Worm (Caenorhabditis elegans): ENCODE measurements around the gene apd-3.

apd-3 gene

ce11 chrII:3553453-3553852 is 7.2 kb upstream of the apd-3 start, which contains the start of gene dnc-3:
TSS of gene dnc-3 (plus strand) at chrII:3553724.
- no peak for TF ChIP-seq klf-2 (GFP tag; conservative IDR thresholded peaks at IDR 0.05)
- TF ChIP-seq cog-1 (tag; optimal IDR thresholded peaks at IDR 0.05), result peak; percentile 27

DNA sequence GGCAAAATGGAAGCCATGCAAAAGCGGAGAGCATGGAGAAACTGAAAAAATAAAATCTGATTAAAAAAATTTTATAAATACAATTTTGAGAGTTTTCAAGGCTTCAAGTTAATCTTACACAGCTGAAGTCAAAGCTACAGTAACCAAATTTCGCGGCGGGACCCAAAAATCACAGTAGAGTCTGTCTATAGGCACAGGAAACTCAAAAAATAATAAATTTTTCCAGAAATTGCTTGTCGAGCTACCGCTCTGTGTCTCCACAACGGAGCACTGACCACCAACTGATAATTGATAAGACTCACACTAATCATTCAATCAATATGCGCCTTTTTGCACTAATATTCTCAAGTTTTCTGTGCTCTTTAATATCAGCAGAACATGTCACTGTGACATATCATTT is 4.1 kb upstream of the apd-3 start, which contains the start of gene W10G11.19:
TSS of gene W10G11.19 (plus strand) at position 301 of the 400 bp plus-strand sequence.
- no peak for TF ChIP-seq med-1 (GFP tag; optimal IDR thresholded peaks at IDR 0.05; ENCODE audit: insufficient read depth)
- no peak for TF ChIP-seq ztf-29 (GFP tag; IDR thresholded peaks at IDR 0.05)

ce11 chrII:3547282-3547681 is 1.1 kb upstream of the apd-3 start:
- TF ChIP-seq med-1 (GFP tag; optimal IDR thresholded peaks at IDR 0.05; ENCODE audit: insufficient read depth), result no peak
- no peak; the same call in 1 of the 2 replicates for TF ChIP-seq ztf-29 (GFP tag; IDR thresholded peaks at IDR 0.05)
- no peak for TF ChIP-seq flt-1 (GFP tag; IDR thresholded peaks at IDR 0.05)

DNA sequence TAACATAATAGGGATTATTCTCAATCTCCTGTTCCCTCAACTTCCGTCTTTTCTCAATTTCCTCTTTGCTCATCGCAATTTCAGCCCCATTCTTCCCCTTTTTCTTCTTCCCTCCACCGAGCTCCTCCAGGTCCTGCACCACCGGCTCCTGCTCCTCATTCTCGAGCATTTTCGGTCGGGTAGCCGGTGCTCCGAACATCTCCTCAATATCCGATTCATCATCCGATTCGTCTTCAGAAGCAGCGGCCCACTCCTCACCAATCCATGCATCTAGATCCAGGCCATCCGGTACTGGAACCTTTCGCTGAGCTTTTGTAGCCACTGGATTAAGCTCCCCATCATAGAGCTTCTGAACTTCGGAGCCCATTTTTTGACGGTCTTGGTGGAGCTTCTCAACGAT is 6.1 kb downstream of the apd-3 start:
- TF ChIP-seq med-1 (GFP tag; optimal IDR thresholded peaks at IDR 0.05; ENCODE audit: insufficient read depth) (no peak), klf-2 (GFP tag; conservative IDR thresholded peaks at IDR 0.05) (no peak), cog-1 (tag; optimal IDR thresholded peaks at IDR 0.05) (no peak), ref-1 (GFP tag; conservative IDR thresholded peaks at IDR 0.05) (no peak), ztf-29 (GFP tag; IDR thresholded peaks at IDR 0.05) (no peak), ztf-23 (GFP tag; IDR thresholded peaks at IDR 0.05) (no peak), tab-1 (GFP tag; IDR thresholded peaks at IDR 0.05) (no peak), flt-1 (GFP tag; IDR thresholded peaks at IDR 0.05) (no peak), T22C8.4 (GFP tag; IDR thresholded peaks at IDR 0.05) (no peak)

DNA sequence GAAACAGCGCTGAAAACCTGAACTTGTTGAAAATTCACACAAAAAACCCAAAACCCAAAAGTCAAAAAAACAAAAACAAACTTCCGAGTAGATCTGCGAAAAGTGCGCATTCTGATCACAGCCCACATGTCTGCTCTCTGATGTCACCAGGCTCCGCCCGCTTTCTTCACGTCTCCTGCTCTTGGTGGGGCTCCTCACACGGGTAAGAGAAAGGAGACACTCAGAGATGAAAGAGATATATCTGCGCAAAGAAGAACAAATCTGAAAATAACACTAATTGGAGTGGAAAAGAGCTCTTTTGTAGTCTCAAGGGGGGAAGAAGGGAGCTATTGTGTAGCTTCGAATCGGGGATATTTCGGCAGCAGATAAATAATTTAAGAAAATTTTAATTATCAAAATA is 18.0 kb downstream of the apd-3 start, which contains the start of gene ncs-6:
TSS of gene ncs-6 (minus strand) at position 261 of the 400 bp plus-strand sequence.
- no peak for TF ChIP-seq ref-1 (GFP tag; conservative IDR thresholded peaks at IDR 0.05)
- no peak for TF ChIP-seq ztf-23 (GFP tag; IDR thresholded peaks at IDR 0.05)
- no peak for TF ChIP-seq ztf-29 (GFP tag; IDR thresholded peaks at IDR 0.05)
- no peak for TF ChIP-seq tab-1 (GFP tag; IDR thresholded peaks at IDR 0.05)
- TF ChIP-seq klf-2 (GFP tag; conservative IDR thresholded peaks at IDR 0.05), result no peak
- TF ChIP-seq med-1 (GFP tag; optimal IDR thresholded peaks at IDR 0.05; ENCODE audit: insufficient read depth), result no peak
- no peak for TF ChIP-seq cog-1 (tag; optimal IDR thresholded peaks at IDR 0.05)
- TF ChIP-seq flt-1 (GFP tag; IDR thresholded peaks at IDR 0.05), result no peak
- no peak for TF ChIP-seq T22C8.4 (GFP tag; IDR thresholded peaks at IDR 0.05)

DNA sequence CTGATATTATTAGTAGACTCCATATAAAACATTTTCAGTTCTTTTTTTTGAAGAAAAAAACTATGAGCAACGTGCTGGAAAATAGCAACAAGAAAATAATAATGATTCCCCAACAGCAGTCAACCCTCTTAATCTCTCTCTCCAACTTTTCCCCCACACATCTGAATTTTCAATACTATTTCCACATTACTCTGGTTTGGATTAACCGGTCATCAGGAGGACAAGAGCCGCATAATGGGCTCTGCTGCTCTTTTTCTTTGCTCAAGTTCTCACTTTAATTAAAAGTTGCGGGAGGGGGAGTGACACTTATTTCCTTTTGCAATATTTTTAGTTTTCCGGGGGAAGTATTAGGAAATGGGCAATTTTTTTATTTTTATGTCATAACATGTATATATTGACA is 18.8 kb downstream of the apd-3 start:
- TF ChIP-seq ref-1 (GFP tag; conservative IDR thresholded peaks at IDR 0.05), result no peak
- no peak for TF ChIP-seq tab-1 (GFP tag; IDR thresholded peaks at IDR 0.05)
- TF ChIP-seq flt-1 (GFP tag; IDR thresholded peaks at IDR 0.05), result no peak
- no peak for TF ChIP-seq T22C8.4 (GFP tag; IDR thresholded peaks at IDR 0.05)
- no peak for TF ChIP-seq cog-1 (tag; optimal IDR thresholded peaks at IDR 0.05)
- no peak for TF ChIP-seq ztf-29 (GFP tag; IDR thresholded peaks at IDR 0.05)

DNA sequence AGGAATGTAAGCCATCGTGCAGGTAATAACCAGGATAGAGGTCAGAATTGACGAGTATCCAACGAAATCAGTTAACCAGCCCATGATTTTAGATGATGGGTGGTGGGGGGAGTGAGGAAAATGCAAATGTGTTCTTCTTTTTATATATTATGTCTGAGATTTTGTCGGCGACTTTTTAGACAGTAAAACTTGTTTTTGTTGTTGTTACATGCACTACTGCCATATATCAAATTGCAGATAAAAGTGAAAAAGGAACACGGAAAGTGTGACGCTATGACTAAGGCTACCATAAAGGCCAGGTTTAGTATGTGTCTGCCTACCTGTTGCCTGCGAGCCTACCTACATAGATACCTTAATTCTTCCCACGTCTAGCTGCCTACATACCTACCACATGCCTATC is 22.1 kb downstream of the apd-3 start, which contains the start of gene col-72:
TSS of gene col-72 (minus strand) at position 101 of the 400 bp plus-strand sequence.
- TF ChIP-seq med-1 (GFP tag; optimal IDR thresholded peaks at IDR 0.05; ENCODE audit: insufficient read depth), result no peak
- TF ChIP-seq flt-1 (GFP tag; IDR thresholded peaks at IDR 0.05), result no peak
- TF ChIP-seq klf-2 (GFP tag; conservative IDR thresholded peaks at IDR 0.05), result no peak
- TF ChIP-seq T22C8.4 (GFP tag; IDR thresholded peaks at IDR 0.05), result no peak
- no peak for TF ChIP-seq cog-1 (tag; optimal IDR thresholded peaks at IDR 0.05)
- TF ChIP-seq tab-1 (GFP tag; IDR thresholded peaks at IDR 0.05), result no peak
- TF ChIP-seq ztf-29 (GFP tag; IDR thresholded peaks at IDR 0.05), result no peak
- no peak for TF ChIP-seq ref-1 (GFP tag; conservative IDR thresholded peaks at IDR 0.05)
- no peak for TF ChIP-seq ztf-23 (GFP tag; IDR thresholded peaks at IDR 0.05)

DNA sequence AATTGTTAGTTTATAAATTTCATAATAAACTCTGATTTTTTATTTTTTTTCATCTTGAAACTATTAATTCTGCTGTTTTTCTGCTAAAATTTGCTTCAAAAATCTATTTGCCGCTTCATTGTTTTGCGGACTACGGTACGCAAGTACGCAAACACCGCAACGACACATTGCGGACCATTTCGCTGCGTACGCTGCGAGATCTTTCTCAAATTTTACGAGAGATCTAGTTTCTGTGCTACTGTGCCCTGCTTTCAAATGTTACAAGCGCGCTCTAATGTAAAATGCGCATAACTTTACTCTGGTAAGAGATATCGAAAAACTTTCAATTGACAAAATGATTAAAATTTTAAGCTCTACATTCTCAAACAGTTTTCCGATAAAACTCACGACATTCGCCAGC is 22.7 kb downstream of the apd-3 start:
- TF ChIP-seq flt-1 (GFP tag; IDR thresholded peaks at IDR 0.05), result peak; percentile 74

DNA sequence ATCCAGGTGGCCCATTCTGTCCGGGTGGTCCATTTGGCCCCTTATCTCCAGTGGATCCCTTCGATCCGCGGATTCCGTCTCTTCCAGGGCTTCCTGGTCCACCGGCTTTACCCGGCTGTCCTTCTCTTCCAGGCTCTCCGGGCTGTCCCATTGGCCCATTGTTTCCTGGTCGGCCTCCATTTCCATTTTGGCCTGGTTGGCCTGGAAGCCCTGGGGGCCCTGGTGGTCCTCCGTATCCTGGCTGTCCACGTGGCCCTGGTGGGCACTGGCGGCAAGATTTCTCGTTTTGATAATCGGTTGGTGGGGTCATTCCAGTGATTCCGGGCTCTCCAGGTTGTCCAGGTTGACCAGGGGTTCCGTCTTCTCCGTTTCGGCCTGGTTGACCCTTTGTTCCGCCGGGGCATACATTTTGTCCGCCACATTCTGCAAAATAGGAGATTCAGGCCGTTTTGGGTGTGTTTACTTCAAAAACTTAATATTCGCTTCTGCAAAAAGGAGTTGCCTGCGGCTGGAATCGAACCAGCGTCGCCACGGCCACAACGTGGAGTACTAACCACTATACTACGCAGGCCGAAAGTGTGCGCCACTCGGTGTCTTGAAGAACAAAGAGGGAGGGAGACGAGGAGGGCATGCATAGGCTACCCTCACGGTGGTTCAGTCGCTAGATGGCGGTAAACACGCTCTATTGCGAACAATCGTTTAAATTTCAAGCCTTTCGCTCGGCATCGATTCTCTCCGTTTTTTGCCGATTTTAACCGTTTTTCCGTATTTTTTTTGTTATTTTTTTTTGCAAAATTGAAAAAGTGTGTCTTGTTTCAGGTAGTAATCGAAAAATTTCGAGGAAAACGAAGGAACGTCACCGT is 25.0 kb downstream of the apd-3 start, which contains the start of gene W09G10.9:
TSS of gene W09G10.9 (plus strand) at position 813 of the 863 bp plus-strand sequence.
- TF ChIP-seq ztf-29 (GFP tag; IDR thresholded peaks at IDR 0.05), result peak; percentile 87
- TF ChIP-seq T22C8.4 (GFP tag; IDR thresholded peaks at IDR 0.05), result peak; percentile 92
- peak; percentile 89 for TF ChIP-seq ref-1 (GFP tag; conservative IDR thresholded peaks at IDR 0.05)
- peak; percentile 4 for TF ChIP-seq cog-1 (tag; optimal IDR thresholded peaks at IDR 0.05)
- peak; percentile 95 for TF ChIP-seq flt-1 (GFP tag; IDR thresholded peaks at IDR 0.05)
- peak; percentile 93 for TF ChIP-seq ztf-23 (GFP tag; IDR thresholded peaks at IDR 0.05)
- peak; percentile 96 for TF ChIP-seq tab-1 (GFP tag; IDR thresholded peaks at IDR 0.05)
- TF ChIP-seq klf-2 (GFP tag; conservative IDR thresholded peaks at IDR 0.05), result peak; percentile 91
- TF ChIP-seq med-1 (GFP tag; optimal IDR thresholded peaks at IDR 0.05; ENCODE audit: insufficient read depth), result peak; percentile 43

DNA sequence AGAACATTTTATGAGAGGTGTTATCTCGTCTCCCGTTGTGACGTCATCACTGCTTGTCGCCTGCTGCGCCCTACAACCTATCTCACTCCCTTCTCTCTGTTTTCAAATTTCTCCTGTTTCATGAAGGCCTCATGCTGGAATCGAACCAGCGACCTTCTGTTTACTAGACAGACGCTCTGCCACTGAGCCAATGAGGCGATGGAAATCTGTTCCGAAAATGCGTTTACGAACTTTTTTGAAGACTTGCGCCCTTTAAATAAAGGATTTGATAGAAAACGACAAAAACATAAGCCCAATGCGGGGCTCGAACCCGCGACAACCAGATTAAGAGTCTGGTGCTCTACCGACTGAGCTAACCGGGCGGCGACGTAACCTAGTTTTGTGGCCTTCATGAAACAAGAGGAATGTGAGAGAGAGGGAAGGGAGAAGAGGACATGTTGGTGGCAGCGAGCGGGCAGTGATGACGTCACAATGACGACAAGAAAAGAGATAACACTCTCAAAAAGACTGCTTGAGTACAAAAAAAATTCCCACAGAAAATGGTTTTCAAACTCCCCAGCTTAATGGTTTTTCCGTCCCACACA is 27.2 kb downstream of the apd-3 start, which contains the start of gene clec-126:
TSS of gene clec-126 (plus strand) at position 534 of the 584 bp plus-strand sequence.
- peak; percentile 88 for TF ChIP-seq T22C8.4 (GFP tag; IDR thresholded peaks at IDR 0.05)
- peak; percentile 87 for TF ChIP-seq cog-1 (tag; optimal IDR thresholded peaks at IDR 0.05)
- TF ChIP-seq med-1 (GFP tag; optimal IDR thresholded peaks at IDR 0.05; ENCODE audit: insufficient read depth), result peak; percentile 62
- TF ChIP-seq ztf-29 (GFP tag; IDR thresholded peaks at IDR 0.05), result peak; percentile 86; the same call in 1 of the 2 replicates
- peak; percentile 84 for TF ChIP-seq klf-2 (GFP tag; conservative IDR thresholded peaks at IDR 0.05)
- TF ChIP-seq ztf-23 (GFP tag; IDR thresholded peaks at IDR 0.05), result peak; percentile 87; the same call in 1 of the 2 replicates
- TF ChIP-seq ref-1 (GFP tag; conservative IDR thresholded peaks at IDR 0.05), result peak; percentile 81
- peak; percentile 89 for TF ChIP-seq tab-1 (GFP tag; IDR thresholded peaks at IDR 0.05)
- TF ChIP-seq flt-1 (GFP tag; IDR thresholded peaks at IDR 0.05), result peak; percentile 93
